Worm (Caenorhabditis elegans) whole organism, early embryonic: Measurements from ENCODE around the gene ric-4.

ENCODE experiments used
- B0310.2 ChIP-seq: sonication (generic microtip); optimal IDR thresholded peaks from 2 replicates; lab custom pipeline; 2016; ENCODE audit warnings: mild to moderate bottlenecking, missing genetic modification characterization, missing compliant biosample characterization
- F13C5.2 ChIP-seq: sonication (generic microtip); optimal IDR thresholded peaks from 2 replicates; lab custom pipeline; 2017; ENCODE audit warnings: mild to moderate bottlenecking, missing genetic modification characterization, inconsistent platforms, missing compliant biosample characterization
- aly-1 ChIP-seq: sonication (generic microtip); optimal IDR thresholded peaks from 2 replicates; lab custom pipeline; 2016; ENCODE audit warnings: missing genetic modification characterization, missing compliant biosample characterization
- ama-1 ChIP-seq: fragments of 150-350 bp; optimal IDR thresholded peaks from 2 replicates; lab custom pipeline; 2014
- ceh-13 ChIP-seq: fragments of 200-800 bp; sonication (Bioruptor generic); optimal IDR thresholded peaks from 2 replicates; lab custom pipeline; 2018; ENCODE audit warnings: mild to moderate bottlenecking, missing genetic modification characterization, missing compliant biosample characterization
- ceh-36 ChIP-seq: sonication (generic microtip); optimal IDR thresholded peaks from 2 replicates; lab custom pipeline; 2016; ENCODE audit warnings: missing genetic modification characterization, inconsistent platforms, missing compliant biosample characterization
- ets-7 ChIP-seq: sonication (generic microtip); optimal IDR thresholded peaks from 2 replicates; lab custom pipeline; 2016; ENCODE audit warnings: missing genotype, missing genetic modification characterization, missing compliant biosample characterization
- flt-1 ChIP-seq: fragments of 200-800 bp; sonication (Bioruptor generic); IDR thresholded peaks from 2 replicates; pipeline ENCODE4 v1.3.6; 2022; ENCODE audit warnings: missing genetic modification characterization, missing compliant biosample characterization
- hmbx-1 ChIP-seq: sonication (generic microtip); optimal IDR thresholded peaks from 2 replicates; lab custom pipeline; 2016; ENCODE audit warnings: mild to moderate bottlenecking, missing genetic modification characterization, missing compliant biosample characterization
- hmg-4 ChIP-seq: fragments of 200-800 bp; sonication (Bioruptor generic); optimal IDR thresholded peaks from 2 replicates; lab custom pipeline; 2018; ENCODE audit warnings: mild to moderate bottlenecking, missing genetic modification characterization, missing compliant biosample characterization
- hnd-1 ChIP-seq: sonication (generic microtip); optimal IDR thresholded peaks from 2 replicates; lab custom pipeline; 2016; ENCODE audit warnings: missing genetic modification characterization, missing compliant biosample characterization
- pes-1 ChIP-seq: fragments of 200-800 bp; sonication (Bioruptor generic); IDR thresholded peaks from 2 replicates; pipeline ENCODE4 v1.3.6; 2022; ENCODE audit warnings: missing genetic modification reagents, missing genetic modification characterization, missing compliant biosample characterization
- scrt-1 ChIP-seq: fragments of 200-800 bp; sonication (Bioruptor generic); IDR thresholded peaks from 2 replicates; pipeline ENCODE4 v1.3.6; 2022; ENCODE audit warnings: missing genetic modification characterization, missing compliant biosample characterization
- sea-1 ChIP-seq: fragments of 200-800 bp; sonication (Bioruptor generic); conservative IDR thresholded peaks from 2 replicates; pipeline ENCODE4 v1.3.6; 2022; ENCODE audit warnings: missing genetic modification characterization, missing compliant biosample characterization
- tbx-11 ChIP-seq: fragments of 200-800 bp; sonication (Bioruptor generic); IDR thresholded peaks from 2 replicates; pipeline ENCODE4 v1.3.6; 2022; ENCODE audit warnings: missing genetic modification characterization, missing compliant biosample characterization
- tbx-37 ChIP-seq: fragments of 200-800 bp; sonication (Bioruptor generic); conservative IDR thresholded peaks from 2 replicates; pipeline ENCODE4 v1.3.6; 2022; ENCODE audit warnings: missing genetic modification reagents, missing genetic modification characterization, missing compliant biosample characterization
- tra-4 ChIP-seq: sonication (generic microtip); optimal IDR thresholded peaks from 2 replicates; lab custom pipeline; 2017; ENCODE audit warnings: missing genetic modification characterization, missing compliant biosample characterization

Gene ric-4

ce11 chrV:10247673-10248239 is 22.4 kb downstream of the ric-4 start:
- TF ChIP-seq ets-7 (tag; lab: Kevin White, UChicago) (no peak), flt-1 (GFP tag; lab: Robert Waterston, UW) (no peak), hmbx-1 (tag; lab: Kevin White, UChicago) (no peak), B0310.2 (tag; lab: Kevin White, UChicago) (no peak), aly-1 (tag; lab: Kevin White, UChicago) (no peak), F13C5.2 (tag; lab: Kevin White, UChicago) (no peak), hnd-1 (tag; lab: Kevin White, UChicago) (no peak), tra-4 (no peak), ceh-13 (GFP tag; lab: Kevin White, UChicago) (no peak), ama-1 (lab: Kevin White, UChicago) (no peak), tbx-37 (GFP tag; lab: Robert Waterston, UW) (no peak), scrt-1 (GFP tag; lab: Robert Waterston, UW) (no peak), ceh-36 (tag; lab: Kevin White, UChicago) (no peak), hmg-4 (no peak), tbx-11 (GFP tag; lab: Robert Waterston, UW) (no peak), pes-1 (GFP tag; lab: Robert Waterston, UW) (no peak), sea-1 (no peak)

ce11 chrV:10246967-10247366 is 23.1 kb downstream of the ric-4 start:
- no peak for TF ChIP-seq ets-7 (tag; lab: Kevin White, UChicago)
- no peak for TF ChIP-seq ceh-13 (GFP tag; lab: Kevin White, UChicago)
- no peak for TF ChIP-seq ceh-36 (tag; lab: Kevin White, UChicago)
- TF ChIP-seq sea-1 = no peak
- no peak for TF ChIP-seq aly-1 (tag; lab: Kevin White, UChicago)
- TF ChIP-seq hnd-1 (tag; lab: Kevin White, UChicago) = no peak

ce11 chrV:10246443-10246885 is 23.6 kb downstream of the ric-4 start:
- no peak for TF ChIP-seq aly-1 (tag; lab: Kevin White, UChicago)
- no peak for TF ChIP-seq tra-4
- no peak for TF ChIP-seq sea-1
- no peak for TF ChIP-seq ceh-36 (tag; lab: Kevin White, UChicago)
- TF ChIP-seq scrt-1 (GFP tag; lab: Robert Waterston, UW) = no peak
- TF ChIP-seq F13C5.2 (tag; lab: Kevin White, UChicago) = no peak
- TF ChIP-seq ama-1 (lab: Kevin White, UChicago) = no peak
- TF ChIP-seq ceh-13 (GFP tag; lab: Kevin White, UChicago) = no peak
- TF ChIP-seq tbx-11 (GFP tag; lab: Robert Waterston, UW) = no peak
- no peak for TF ChIP-seq pes-1 (GFP tag; lab: Robert Waterston, UW)
- TF ChIP-seq hmg-4 = no peak

ce11 chrV:10245615-10246014 is 24.5 kb downstream of the ric-4 start:
- no peak for TF ChIP-seq hmg-4
- no peak for TF ChIP-seq pes-1 (GFP tag; lab: Robert Waterston, UW)
- no peak for TF ChIP-seq hmbx-1 (tag; lab: Kevin White, UChicago)
- no peak for TF ChIP-seq aly-1 (tag; lab: Kevin White, UChicago)
- TF ChIP-seq ama-1 (lab: Kevin White, UChicago) = no peak
- TF ChIP-seq B0310.2 (tag; lab: Kevin White, UChicago) = no peak
- TF ChIP-seq scrt-1 (GFP tag; lab: Robert Waterston, UW) = no peak
- TF ChIP-seq tbx-37 (GFP tag; lab: Robert Waterston, UW) = no peak
- no peak for TF ChIP-seq flt-1 (GFP tag; lab: Robert Waterston, UW)
- no peak for TF ChIP-seq F13C5.2 (tag; lab: Kevin White, UChicago)
- TF ChIP-seq tra-4 = no peak
- TF ChIP-seq hnd-1 (tag; lab: Kevin White, UChicago) = no peak

ce11 chrV:10244018-10244720 is 25.9 kb downstream of the ric-4 start:
- TF ChIP-seq tbx-37 (GFP tag; lab: Robert Waterston, UW) (no peak), F13C5.2 (tag; lab: Kevin White, UChicago) (no peak), hmbx-1 (tag; lab: Kevin White, UChicago) (no peak), ceh-36 (tag; lab: Kevin White, UChicago) (no peak), tra-4 (no peak), hnd-1 (tag; lab: Kevin White, UChicago) (no peak), pes-1 (GFP tag; lab: Robert Waterston, UW) (no peak), aly-1 (tag; lab: Kevin White, UChicago) (no peak), ets-7 (tag; lab: Kevin White, UChicago) (no peak), ceh-13 (GFP tag; lab: Kevin White, UChicago) (no peak), ama-1 (lab: Kevin White, UChicago) (no peak)

- TF ChIP-seq hmbx-1 (tag; lab: Kevin White, UChicago) (no peak), hnd-1 (tag; lab: Kevin White, UChicago) (no peak), tra-4 (no peak), ceh-36 (tag; lab: Kevin White, UChicago) (no peak), F13C5.2 (tag; lab: Kevin White, UChicago) (no peak), flt-1 (GFP tag; lab: Robert Waterston, UW) (no peak), hmg-4 (no peak), tbx-37 (GFP tag; lab: Robert Waterston, UW) (no peak), ama-1 (lab: Kevin White, UChicago) (no peak), ets-7 (tag; lab: Kevin White, UChicago) (no peak), B0310.2 (tag; lab: Kevin White, UChicago) (no peak), ceh-13 (GFP tag; lab: Kevin White, UChicago) (no peak), sea-1 (no peak), aly-1 (tag; lab: Kevin White, UChicago) (no peak), tbx-11 (GFP tag; lab: Robert Waterston, UW) (no peak), pes-1 (GFP tag; lab: Robert Waterston, UW) (no peak), scrt-1 (GFP tag; lab: Robert Waterston, UW) (no peak)
Observed at ce11 chrV:10243105-10243504, 27.0 kb downstream of the ric-4 start, which contains the start of gene C12D8.9. TSS of gene C12D8.9 (minus strand) at chrV:10243205.
